Worm (Caenorhabditis elegans) whole organism, L4 larva: ENCODE data around the gene C08F8.9.
A peak's percentile ranks its signal among the peaks of the same experiment; 100 is the strongest.

Experiments used
- F49E8.2 ChIP-seq: sonication (generic microtip); optimal IDR thresholded peaks from 2 replicates; lab custom pipeline; 2016; ENCODE audit warnings: missing compliant biosample characterization, mild to moderate bottlenecking, missing genetic modification characterization, borderline replicate concordance
- T20F7.1 ChIP-seq: fragments of 200-800 bp; sonication (Bioruptor generic); optimal IDR thresholded peaks from 2 replicates; lab custom pipeline; 2018; ENCODE audit warnings: mild to moderate bottlenecking, missing genetic modification characterization, missing compliant biosample characterization
- T26A8.4 ChIP-seq: fragments of 200-800 bp; sonication (Bioruptor generic); IDR thresholded peaks from 2 replicates; pipeline ENCODE4 v1.3.6; 2022; ENCODE audit warnings: missing genetic modification characterization, missing compliant biosample characterization
- Y105C5A.15 ChIP-seq: fragments of 200-800 bp; sonication (Bioruptor generic); IDR thresholded peaks from 2 replicates; pipeline ENCODE4 v1.3.6; 2022; ENCODE audit warnings: missing genetic modification characterization, missing compliant biosample characterization
- aha-1 ChIP-seq: fragments of 150-350 bp; peaks from one replicate; lab custom pipeline; 2014; ENCODE audit warnings: missing biosample characterization, missing genetic modification characterization
- aly-2 ChIP-seq: sonication (generic microtip); optimal IDR thresholded peaks from 2 replicates; lab custom pipeline; 2018; ENCODE audit warnings: missing biosample characterization, missing genetic modification characterization
- ceh-32 ChIP-seq: sonication (generic microtip); optimal IDR thresholded peaks from 2 replicates; lab custom pipeline; 2016; ENCODE audit warnings: mild to moderate bottlenecking, missing genetic modification characterization, missing compliant biosample characterization; ENCODE audit not compliant: poor library complexity
- ceh-44 ChIP-seq: fragments of 200-800 bp; sonication (Bioruptor generic); IDR thresholded peaks from 2 replicates; pipeline ENCODE4 v1.3.6; 2022; ENCODE audit warnings: missing genetic modification reagents, missing genetic modification characterization, missing compliant biosample characterization
- ceh-82 ChIP-seq: sonication (generic microtip); optimal IDR thresholded peaks from 2 replicates; lab custom pipeline; 2017; ENCODE audit warnings: missing biosample characterization, missing genetic modification characterization
- ces-1 ChIP-seq: fragments of 150-350 bp; sonication (generic microtip); optimal IDR thresholded peaks from 4 replicates; lab custom pipeline; 2014; ENCODE audit warnings: missing biosample characterization, missing genetic modification reagents, missing genetic modification characterization
- cey-2 ChIP-seq: sonication (generic microtip); optimal IDR thresholded peaks from 3 replicates; lab custom pipeline; 2017; ENCODE audit warnings: missing genetic modification characterization, mild to moderate bottlenecking, missing compliant biosample characterization, antibody characterized with exemption, borderline replicate concordance; ENCODE audit not compliant: insufficient read depth
- daf-16 ChIP-seq, 3 experiments: sonication (generic microtip); optimal IDR thresholded peaks; 2 replicates each; lab custom pipeline; 2016 to 2017; ENCODE audit warnings: missing genetic modification characterization in 3 of 3, missing genetic modification reagents in 3 of 3, mild to moderate bottlenecking in 2 of 3, missing compliant biosample characterization in 2 of 3, missing biosample characterization in 1 of 3, moderate library complexity in 1 of 3
- daf-8 ChIP-seq: fragments of 200-800 bp; sonication (Bioruptor generic); IDR thresholded peaks from 2 replicates; pipeline ENCODE4 v1.3.6; 2022; ENCODE audit warnings: missing genetic modification characterization, missing compliant biosample characterization
- dmd-6 ChIP-seq: fragments of 200-800 bp; sonication (Bioruptor generic); IDR thresholded peaks from 2 replicates; pipeline ENCODE4 v1.3.6; 2022; ENCODE audit warnings: missing genetic modification reagents, missing genetic modification characterization, missing compliant biosample characterization
- dpl-1 ChIP-seq: fragments of 150-350 bp; optimal IDR thresholded peaks from 2 replicates; lab custom pipeline; 2014; ENCODE audit warnings: missing biosample characterization, missing genetic modification reagents, missing genetic modification characterization
- dve-1 ChIP-seq: sonication (generic microtip); optimal IDR thresholded peaks from 2 replicates; lab custom pipeline; 2017; ENCODE audit warnings: antibody characterized with exemption, mild to moderate bottlenecking, missing genetic modification characterization, missing compliant biosample characterization; ENCODE audit not compliant: insufficient read depth
- fkh-10 ChIP-seq: fragments of 150-350 bp; optimal IDR thresholded peaks from 2 replicates; lab custom pipeline; 2014; ENCODE audit warnings: missing biosample characterization, missing genetic modification reagents, missing genetic modification characterization
- fos-1 ChIP-seq: fragments of 150-350 bp; optimal IDR thresholded peaks from 2 replicates; lab custom pipeline; 2014; ENCODE audit warnings: missing biosample characterization, missing genetic modification characterization
- gei-8 ChIP-seq: fragments of 200-800 bp; sonication (Bioruptor generic); optimal IDR thresholded peaks from 2 replicates; lab custom pipeline; 2018; ENCODE audit warnings: mild to moderate bottlenecking, missing genetic modification characterization, missing compliant biosample characterization
- hlh-11 ChIP-seq: fragments of 200-800 bp; sonication (Bioruptor generic); optimal IDR thresholded peaks from 2 replicates; lab custom pipeline; 2018; ENCODE audit warnings: mild to moderate bottlenecking, missing genetic modification characterization, missing compliant biosample characterization
- jun-1 ChIP-seq: fragments of 150-350 bp; optimal IDR thresholded peaks from 2 replicates; lab custom pipeline; 2014; ENCODE audit warnings: missing biosample characterization, missing genetic modification reagents, missing genetic modification characterization
- lin-1 ChIP-seq: fragments of 200-800 bp; sonication (Bioruptor generic); IDR thresholded peaks from 2 replicates; pipeline ENCODE4 v1.3.6; 2022; ENCODE audit warnings: missing genetic modification reagents, missing genetic modification characterization, missing compliant biosample characterization
- lin-15B ChIP-seq: fragments of 150-350 bp; sonication (generic microtip); optimal IDR thresholded peaks from 3 replicates; lab custom pipeline; 2014; ENCODE audit warnings: missing biosample characterization, missing genetic modification characterization
- lsy-2 ChIP-seq, 2 experiments: fragments of 150-350 bp in 1 of 2; sonication (generic microtip) in 1 of 2; optimal IDR thresholded peaks; 2 replicates each; lab custom pipeline; 2014 to 2017; ENCODE audit warnings: missing biosample characterization in 2 of 2, missing genetic modification characterization in 2 of 2
- madf-9 ChIP-seq: fragments of 200-800 bp; sonication (Bioruptor generic); conservative IDR thresholded peaks from 2 replicates; pipeline ENCODE4 v1.3.6; 2022; ENCODE audit warnings: missing genetic modification reagents, missing genetic modification characterization, missing compliant biosample characterization
- mxl-3 ChIP-seq: fragments of 200-800 bp; sonication (Bioruptor generic); optimal IDR thresholded peaks from 2 replicates; lab custom pipeline; 2018; ENCODE audit warnings: mild to moderate bottlenecking, missing genetic modification characterization, missing compliant biosample characterization
- nhr-11 ChIP-seq: fragments of 150-350 bp; optimal IDR thresholded peaks from 2 replicates; lab custom pipeline; 2014; ENCODE audit warnings: missing biosample characterization, missing genetic modification characterization
- nhr-237 ChIP-seq: sonication (generic microtip); optimal IDR thresholded peaks from 2 replicates; lab custom pipeline; 2017; ENCODE audit warnings: missing biosample characterization, missing genetic modification characterization
- nhr-28 ChIP-seq: fragments of 150-350 bp; optimal IDR thresholded peaks from 2 replicates; lab custom pipeline; 2014; ENCODE audit warnings: missing biosample characterization, missing genetic modification characterization
- nhr-6 ChIP-seq: fragments of 150-350 bp; optimal IDR thresholded peaks from 2 replicates; lab custom pipeline; 2014; ENCODE audit warnings: missing biosample characterization, missing genetic modification characterization
- pqm-1 ChIP-seq: sonication (generic microtip); optimal IDR thresholded peaks from 2 replicates; lab custom pipeline; 2017; ENCODE audit warnings: missing biosample characterization, missing genetic modification characterization
- rbr-2 ChIP-seq: sonication (generic microtip); optimal IDR thresholded peaks from 2 replicates; lab custom pipeline; 2016; ENCODE audit warnings: missing genotype, missing genetic modification characterization, missing compliant biosample characterization
- spr-1 ChIP-seq: sonication (generic microtip); optimal IDR thresholded peaks from 2 replicates; lab custom pipeline; 2016; ENCODE audit warnings: mild to moderate bottlenecking, missing genetic modification characterization, missing compliant biosample characterization
- tag-97 ChIP-seq: fragments of 200-800 bp; sonication (Bioruptor generic); IDR thresholded peaks from 2 replicates; pipeline ENCODE4 v1.3.6; 2022; ENCODE audit warnings: missing genetic modification characterization, missing compliant biosample characterization
- tra-1 ChIP-seq: fragments of 200-800 bp; sonication (Bioruptor generic); IDR thresholded peaks from 2 replicates; pipeline ENCODE4 v1.3.6; 2022; ENCODE audit warnings: missing genetic modification reagents, missing genetic modification characterization, missing compliant biosample characterization
- unc-130 ChIP-seq: sonication (generic microtip); optimal IDR thresholded peaks from 2 replicates; lab custom pipeline; 2016; ENCODE audit warnings: missing genetic modification reagents, missing genetic modification characterization, missing compliant biosample characterization
- unc-62 ChIP-seq, 3 experiments: fragments of 150-350 bp in 1 of 3; sonication (generic microtip); optimal IDR thresholded peaks in 2 of 3; peaks in 1 of 3; 1 replicate in 1 of 3; 2 replicates in 2 of 3; lab custom pipeline; 2014 to 2017; ENCODE audit warnings: missing biosample characterization in 3 of 3, missing genetic modification characterization in 3 of 3, missing genetic modification reagents in 3 of 3, missing genotype in 1 of 3
- zfp-2 ChIP-seq: sonication (generic microtip); optimal IDR thresholded peaks from 2 replicates; lab custom pipeline; 2016; ENCODE audit warnings: mild to moderate bottlenecking, missing genetic modification characterization, missing compliant biosample characterization
- zip-11 ChIP-seq: fragments of 200-800 bp; sonication (Bioruptor generic); IDR thresholded peaks from 2 replicates; pipeline ENCODE4 v1.3.6; 2022; ENCODE audit warnings: missing genetic modification characterization, missing compliant biosample characterization

The C08F8.9 gene

ce11 chrIV:11212978-11213377, 34.6 kb upstream of the C08F8.9 start:
- TF ChIP-seq daf-8 (GFP tag; lab: Robert Waterston, UW) (no peak), ces-1 (no peak), tag-97 (GFP tag; lab: Robert Waterston, UW) (no peak), ceh-44 (GFP tag; lab: Robert Waterston, UW) (no peak), gei-8 (GFP tag; lab: Kevin White, UChicago) (no peak), nhr-237 (tag; lab: Kevin White, UChicago) (no peak), aha-1 (tag; lab: Kevin White, UChicago) (peak; percentile 90), spr-1 (tag; lab: Kevin White, UChicago) (no peak)

DNA sequence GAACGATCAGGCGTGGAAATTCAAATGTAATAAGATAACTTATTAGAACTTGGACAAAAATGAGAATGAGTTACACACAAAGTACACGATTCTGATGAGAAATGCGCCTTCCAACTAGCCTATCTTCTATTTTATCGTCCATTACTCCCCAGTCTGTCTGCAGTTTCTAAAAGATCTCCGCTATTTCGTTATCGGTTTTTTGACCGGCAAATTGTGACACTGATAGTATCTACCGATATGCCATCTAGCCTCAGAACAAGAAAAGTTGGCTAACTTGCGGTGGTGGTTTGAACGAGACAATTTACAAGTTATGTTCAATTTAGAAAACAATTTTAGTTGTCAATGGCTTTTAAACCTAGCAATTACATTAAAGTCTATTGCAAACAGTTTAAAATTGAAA, 33.2 kb upstream of the C08F8.9 start:
- no peak for TF ChIP-seq jun-1 (tag; lab: Kevin White, UChicago)
- 0 out of 2 replicates have a peak, but pooled peaks have one; percentile 30 for TF ChIP-seq tra-1 (GFP tag; lab: Robert Waterston, UW)
- TF ChIP-seq madf-9 (GFP tag; lab: Robert Waterston, UW): no peak
- TF ChIP-seq hlh-11 (tag; lab: Kevin White, UChicago): peak; percentile 39
- TF ChIP-seq zip-11 (GFP tag; lab: Robert Waterston, UW): no peak
- TF ChIP-seq cey-2 (tag; lab: Kevin White, UChicago): peak; percentile 48
- 0 out of 2 replicates have a peak, but pooled peaks have one; percentile 8 for TF ChIP-seq lin-1 (GFP tag; lab: Robert Waterston, UW)
- TF ChIP-seq fkh-10 (GFP tag; lab: Kevin White, UChicago): no peak
- peak in 1 of 2 experiments; percentile 96 for TF ChIP-seq unc-62 (GFP tag; optimal IDR thresholded peaks at IDR 0.05 in 1 of 2; lab: Kevin White, UChicago)
- no peak for TF ChIP-seq unc-62 (tag; optimal IDR thresholded peaks at IDR 0.05; lab: Kevin White, UChicago)
- TF ChIP-seq aha-1 (tag; lab: Kevin White, UChicago): peak; percentile 86
- TF ChIP-seq dve-1 (tag; lab: Kevin White, UChicago): peak; percentile 50
- no peak for TF ChIP-seq ceh-32 (tag; lab: Kevin White, UChicago)
- TF ChIP-seq ceh-82: no peak
- no peak for TF ChIP-seq Y105C5A.15 (GFP tag; lab: Robert Waterston, UW)
- no peak for TF ChIP-seq nhr-11
- TF ChIP-seq dmd-6 (GFP tag; lab: Robert Waterston, UW): peak; percentile 57
- peak; percentile 87 for TF ChIP-seq nhr-28 (tag; lab: Kevin White, UChicago)
- TF ChIP-seq ceh-44 (GFP tag; lab: Robert Waterston, UW): no peak
- no peak for TF ChIP-seq spr-1 (tag; lab: Kevin White, UChicago)
- no peak for TF ChIP-seq lin-15B (tag; lab: Kevin White, UChicago)
- peak; percentile 95 for TF ChIP-seq pqm-1 (tag; lab: Kevin White, UChicago)
- TF ChIP-seq daf-16 (GFP tag; optimal IDR thresholded peaks at IDR 0.05; lab: Kevin White, UChicago): no peak
- TF ChIP-seq daf-16 (tag; optimal IDR thresholded peaks at IDR 0.05; lab: Kevin White, UChicago): peak; percentile 15
- peak; percentile 30 for TF ChIP-seq mxl-3

DNA sequence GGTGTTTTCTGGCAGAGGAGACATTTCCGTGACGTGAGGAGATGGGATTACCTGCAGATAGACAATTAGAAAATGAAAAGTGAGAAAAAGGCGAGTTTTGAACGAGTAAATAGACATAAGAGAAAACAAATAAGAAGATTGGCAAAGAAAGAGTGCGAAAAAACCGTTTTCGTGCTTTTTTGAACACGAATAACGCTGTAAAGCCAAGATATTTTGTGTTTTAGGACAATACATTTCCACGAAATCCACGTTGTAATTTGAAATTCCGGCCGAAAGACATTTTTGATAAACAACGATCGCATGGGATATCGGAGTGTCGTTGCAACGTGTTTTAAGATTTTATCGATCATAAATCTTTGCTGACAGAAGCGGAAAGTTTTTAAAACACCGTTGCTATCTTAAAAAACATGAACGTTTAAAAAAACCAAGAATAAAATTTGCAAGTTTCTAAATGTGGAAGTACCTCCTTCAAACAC, 32.4 kb upstream of the C08F8.9 start, which contains the start of gene adk-1:
Gene adk-1, minus strand, starts transcription at position 51 of the 476 bp plus-strand sequence.
- no peak for TF ChIP-seq fos-1 (tag; lab: Kevin White, UChicago)
- TF ChIP-seq dpl-1 (GFP tag; lab: Kevin White, UChicago): peak; percentile 36
- peak; percentile 16 for TF ChIP-seq nhr-6 (tag; lab: Kevin White, UChicago)
- peak; percentile 86 for TF ChIP-seq T20F7.1
- TF ChIP-seq lsy-2 (tag; optimal IDR thresholded peaks at IDR 0.05; lab: Kevin White, UChicago): peak in 1 of 2 experiments; percentile 13

DNA sequence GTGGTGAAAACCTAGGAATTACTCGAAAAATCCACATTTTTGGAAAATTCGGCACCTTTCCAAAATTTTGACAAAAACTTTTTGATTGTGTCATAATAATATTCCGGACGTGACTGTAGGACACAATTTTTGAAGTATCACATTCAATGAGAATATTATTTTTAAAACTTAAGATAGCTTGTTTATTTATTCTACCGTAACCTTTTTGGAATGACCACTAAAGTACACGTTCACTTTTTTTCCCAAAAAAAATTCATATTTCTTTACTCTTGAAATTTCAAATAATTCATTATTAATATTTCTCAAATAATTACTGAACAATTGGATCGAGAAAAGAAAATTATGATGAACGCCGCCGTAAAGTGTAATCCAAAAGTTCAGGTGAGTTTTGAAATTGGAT, 28.8 kb upstream of the C08F8.9 start, which contains the start of gene R07H5.9:
Gene R07H5.9, plus strand, starts transcription at position 301 of the 400 bp plus-strand sequence.
- TF ChIP-seq T26A8.4 (GFP tag; lab: Robert Waterston, UW): no peak
- TF ChIP-seq dve-1 (tag; lab: Kevin White, UChicago): no peak
- no peak for TF ChIP-seq zfp-2 (tag; lab: Kevin White, UChicago)
- no peak for TF ChIP-seq fkh-10 (GFP tag; lab: Kevin White, UChicago)
- no peak for TF ChIP-seq rbr-2
- TF ChIP-seq hlh-11 (tag; lab: Kevin White, UChicago): no peak
- TF ChIP-seq tra-1 (GFP tag; lab: Robert Waterston, UW): no peak
- no peak for TF ChIP-seq nhr-28 (tag; lab: Kevin White, UChicago)
- TF ChIP-seq F49E8.2 (tag; lab: Kevin White, UChicago): no peak
- TF ChIP-seq aly-2 (tag; lab: Kevin White, UChicago): no peak
- TF ChIP-seq unc-130 (GFP tag; lab: Kevin White, UChicago): no peak
